Worm (Caenorhabditis elegans) whole organism, young adult: ENCODE results near the gene C27B7.9.
A peak's percentile ranks its signal among the peaks of the same experiment; 100 is the strongest.

Experiments
- B0035.1 ChIP-seq: sonication (generic microtip); optimal IDR thresholded peaks from 2 replicates; lab custom pipeline; 2016; ENCODE audit warnings: missing genetic modification characterization, mild to moderate bottlenecking, missing compliant biosample characterization, missing genotype, missing genetic modification reagents
- B0261.1 ChIP-seq: sonication (generic microtip); optimal IDR thresholded peaks from 2 replicates; lab custom pipeline; 2016; ENCODE audit warnings: mild to moderate bottlenecking, missing genetic modification characterization, moderate library complexity, missing compliant biosample characterization
- D2030.7 ChIP-seq: fragments of 200-800 bp; sonication (Bioruptor generic); IDR thresholded peaks from 2 replicates; pipeline ENCODE4 v1.3.6; 2022; ENCODE audit warnings: missing genetic modification reagents, missing genetic modification characterization, missing compliant biosample characterization
- F49E8.2 ChIP-seq: sonication (generic microtip); optimal IDR thresholded peaks from 3 replicates; lab custom pipeline; 2017; ENCODE audit warnings: missing genetic modification characterization, mild to moderate bottlenecking, missing compliant biosample characterization, antibody characterized with exemption, moderate library complexity; ENCODE audit not compliant: insufficient read depth
- F52B5.7 ChIP-seq: sonication (generic microtip); optimal IDR thresholded peaks from 2 replicates; lab custom pipeline; 2016; ENCODE audit warnings: mild to moderate bottlenecking, missing genetic modification characterization, missing compliant biosample characterization
- F57A8.1 ChIP-seq: fragments of 200-800 bp; sonication (Bioruptor generic); optimal IDR thresholded peaks from 2 replicates; lab custom pipeline; 2018; ENCODE audit warnings: mild to moderate bottlenecking, missing genetic modification characterization, moderate library complexity, missing compliant biosample characterization
- K12H6.12 ChIP-seq: fragments of 200-800 bp; sonication (Bioruptor generic); optimal IDR thresholded peaks from 2 replicates; lab custom pipeline; 2018; ENCODE audit warnings: mild to moderate bottlenecking, missing genetic modification characterization, missing compliant biosample characterization
- aptf-2 ChIP-seq: fragments of 200-800 bp; sonication (Bioruptor generic); conservative IDR thresholded peaks from 2 replicates; pipeline ENCODE4 v1.3.6; 2022; ENCODE audit warnings: missing genetic modification reagents, missing genetic modification characterization, missing compliant biosample characterization
- attf-5 ChIP-seq: fragments of 200-800 bp; sonication (Bioruptor generic); optimal IDR thresholded peaks from 2 replicates; lab custom pipeline; 2018; ENCODE audit warnings: mild to moderate bottlenecking, missing genetic modification characterization, missing compliant biosample characterization
- ccch-3 ChIP-seq: fragments of 200-800 bp; sonication (Bioruptor generic); optimal IDR thresholded peaks from 2 replicates; lab custom pipeline; 2018; ENCODE audit warnings: mild to moderate bottlenecking, missing genetic modification characterization, missing compliant biosample characterization
- cebp-1 ChIP-seq, 2 experiments: fragments of 200-800 bp in 1 of 2; sonication (Bioruptor generic) in 1 of 2; sonication (generic microtip) in 1 of 2; IDR thresholded peaks in 1 of 2; optimal IDR thresholded peaks in 1 of 2; 2 replicates each; pipeline versions ENCODE4 v1.3.6 to Lab custom; 2017 to 2022; ENCODE audit warnings: missing compliant biosample characterization in 2 of 2, missing genetic modification characterization in 2 of 2, mild to moderate bottlenecking in 1 of 2, missing genetic modification reagents in 1 of 2, moderate library complexity in 1 of 2
- ceh-40 ChIP-seq: fragments of 200-800 bp; sonication (Bioruptor generic); IDR thresholded peaks from 2 replicates; pipeline ENCODE4 v1.3.6; 2022; ENCODE audit warnings: missing genetic modification characterization, missing compliant biosample characterization
- dox-1 ChIP-seq: fragments of 200-800 bp; sonication (Bioruptor generic); IDR thresholded peaks from 2 replicates; pipeline ENCODE4 v1.3.6; 2022; ENCODE audit warnings: missing genetic modification reagents, missing genetic modification characterization, missing compliant biosample characterization
- ekl-4 ChIP-seq: fragments of 200-800 bp; sonication (Bioruptor generic); IDR thresholded peaks from 2 replicates; pipeline ENCODE4 v1.3.6; 2022; ENCODE audit warnings: missing genetic modification reagents, missing genetic modification characterization, missing compliant biosample characterization
- him-1 ChIP-seq: sonication (generic microtip); optimal IDR thresholded peaks from 2 replicates; lab custom pipeline; 2016; ENCODE audit warnings: missing genotype, missing genetic modification reagents, missing genetic modification characterization, missing compliant biosample characterization
- hlh-12 ChIP-seq: sonication (generic microtip); optimal IDR thresholded peaks from 2 replicates; lab custom pipeline; 2016; ENCODE audit warnings: missing genetic modification characterization, missing compliant biosample characterization
- hmg-1.2 ChIP-seq: fragments of 200-800 bp; sonication (Bioruptor generic); IDR thresholded peaks from 2 replicates; pipeline ENCODE4 v1.3.6; 2022; ENCODE audit warnings: missing genetic modification reagents, missing genetic modification characterization, missing compliant biosample characterization
- hrde-1 ChIP-seq: sonication (generic microtip); optimal IDR thresholded peaks from 2 replicates; lab custom pipeline; 2016; ENCODE audit warnings: missing genetic modification characterization, mild to moderate bottlenecking, missing compliant biosample characterization, moderate library complexity, missing genotype, missing genetic modification reagents, borderline replicate concordance
- lin-35 ChIP-seq, 3 experiments: fragments of 150-350 bp in 2 of 3; sonication (generic microtip) in 1 of 3; optimal IDR thresholded peaks; 2 replicates each; lab custom pipeline; 2014 to 2018; ENCODE audit warnings: missing biosample characterization in 3 of 3, missing genetic modification characterization in 3 of 3, missing genetic modification reagents in 3 of 3
- lsl-1 ChIP-seq: fragments of 200-800 bp; sonication (Bioruptor generic); optimal IDR thresholded peaks from 2 replicates; lab custom pipeline; 2018; ENCODE audit warnings: mild to moderate bottlenecking, missing genetic modification characterization, moderate library complexity, missing compliant biosample characterization
- lsy-27 ChIP-seq: sonication (generic microtip); optimal IDR thresholded peaks from 2 replicates; lab custom pipeline; 2017; ENCODE audit warnings: missing genetic modification characterization, mild to moderate bottlenecking, missing compliant biosample characterization, antibody characterized with exemption, missing genotype, borderline replicate concordance; ENCODE audit not compliant: insufficient read depth
- madf-8 ChIP-seq: fragments of 200-800 bp; sonication (Bioruptor generic); conservative IDR thresholded peaks from 2 replicates; pipeline ENCODE4 v1.3.6; 2022; ENCODE audit warnings: missing genetic modification reagents, missing genetic modification characterization, missing compliant biosample characterization
- mes-4 ChIP-seq: sonication (generic microtip); optimal IDR thresholded peaks from 2 replicates; lab custom pipeline; 2016; ENCODE audit warnings: missing genotype, missing genetic modification characterization, missing compliant biosample characterization
- pha-4 ChIP-seq: fragments of 150-350 bp; sonication (generic microtip); optimal IDR thresholded peaks from 2 replicates; lab custom pipeline; 2014; ENCODE audit warnings: missing biosample characterization, missing genetic modification reagents, missing genetic modification characterization
- rpc-1 ChIP-seq, 2 experiments: fragments of 150-350 bp in 1 of 2; sonication (generic microtip) in 1 of 2; optimal IDR thresholded peaks; 2 replicates each; lab custom pipeline; 2014 to 2018; ENCODE audit warnings: missing biosample characterization in 1 of 2, missing genetic modification characterization in 1 of 2, missing genetic modification reagents in 1 of 2, missing genotype in 1 of 2
- sdz-38 ChIP-seq: sonication (generic microtip); optimal IDR thresholded peaks from 2 replicates; lab custom pipeline; 2016; ENCODE audit warnings: missing genotype, missing genetic modification characterization, missing compliant biosample characterization
- snpc-3.4 ChIP-seq: sonication (generic microtip); optimal IDR thresholded peaks from 2 replicates; lab custom pipeline; 2017; ENCODE audit warnings: missing genetic modification characterization, mild to moderate bottlenecking, missing compliant biosample characterization, antibody characterized with exemption, moderate library complexity, missing genotype, missing genetic modification reagents
- snpc-4 ChIP-seq, 5 experiments: fragments of 150-350 bp in 1 of 5; sonication (generic microtip) in 4 of 5; optimal IDR thresholded peaks; 2 replicates each; lab custom pipeline; 2014 to 2018; ENCODE audit warnings: missing genetic modification characterization in 5 of 5, missing biosample characterization in 3 of 5, antibody characterized with exemption in 2 of 5, mild to moderate bottlenecking in 2 of 5, missing compliant biosample characterization in 2 of 5, missing genotype in 2 of 5, moderate library complexity in 2 of 5, missing genetic modification reagents in 1 of 5
- unc-130 ChIP-seq: sonication (generic microtip); optimal IDR thresholded peaks from 2 replicates; lab custom pipeline; 2016; ENCODE audit warnings: missing genetic modification reagents, missing genetic modification characterization, missing compliant biosample characterization
- zim-3 ChIP-seq: sonication (generic microtip); optimal IDR thresholded peaks from 2 replicates; lab custom pipeline; 2017; ENCODE audit warnings: mild to moderate bottlenecking, missing genetic modification characterization, moderate library complexity, missing compliant biosample characterization
- ztf-25 ChIP-seq: fragments of 200-800 bp; sonication (Bioruptor generic); IDR thresholded peaks from 2 replicates; pipeline ENCODE4 v1.3.6; 2022; ENCODE audit warnings: missing genetic modification reagents, missing genetic modification characterization, missing compliant biosample characterization
- ztf-26 ChIP-seq: sonication (generic microtip); optimal IDR thresholded peaks from 2 replicates; lab custom pipeline; 2017; ENCODE audit warnings: missing genetic modification characterization, missing compliant biosample characterization

C27B7.9 gene

ce11 chrIV:8906743-8907142, 9.2 kb downstream of the C27B7.9 start, which contains the start of gene C27B7.7:
Gene C27B7.7, plus strand, starts transcription at chrIV:8907043.
- TF ChIP-seq F57A8.1 (GFP tag; lab: Kevin White, UChicago) (no peak), B0261.1 (tag; lab: Kevin White, UChicago) (no peak), F49E8.2 (tag; lab: Kevin White, UChicago) (no peak), K12H6.12 (tag; lab: Kevin White, UChicago) (no peak), pha-4 (tag; lab: Kevin White, UChicago) (no peak), mes-4 (tag; lab: Kevin White, UChicago) (no peak), hmg-1.2 (GFP tag; lab: Robert Waterston, UW) (no peak)

ce11 chrIV:8906164-8906563, 9.7 kb downstream of the C27B7.9 start, which contains the start of gene C27B7.6:
Gene C27B7.6, minus strand, starts transcription at chrIV:8906345.
- TF ChIP-seq ztf-26 (tag; lab: Kevin White, UChicago) (no peak), lin-35 (GFP tag; optimal IDR thresholded peaks at IDR 0.05; lab: Kevin White, UChicago) (no peak), F52B5.7 (no peak), snpc-3.4 (no peak), ztf-25 (GFP tag; lab: Robert Waterston, UW) (no peak), dox-1 (GFP tag; lab: Robert Waterston, UW) (no peak), ceh-40 (GFP tag; lab: Robert Waterston, UW) (no peak), unc-130 (GFP tag; lab: Kevin White, UChicago) (no peak), hlh-12 (tag; lab: Kevin White, UChicago) (no peak), attf-5 (GFP tag; lab: Kevin White, UChicago) (no peak), rpc-1 (optimal IDR thresholded peaks at IDR 0.05; lab: Kevin White, UChicago) (no peak), rpc-1 (tag; optimal IDR thresholded peaks at IDR 0.05; lab: Kevin White, UChicago) (no peak), ekl-4 (GFP tag; lab: Robert Waterston, UW) (no peak), zim-3 (tag; lab: Kevin White, UChicago) (no peak)

ce11 chrIV:8901346-8901745, 14.6 kb downstream of the C27B7.9 start, which contains the start of gene C27B7.5:
Gene C27B7.5, plus strand, starts transcription at chrIV:8901646.
- peak; percentile 9 for TF ChIP-seq snpc-3.4
- TF ChIP-seq ccch-3 (GFP tag; lab: Kevin White, UChicago): no peak
- TF ChIP-seq cebp-1 (GFP tag; IDR thresholded peaks at IDR 0.05; lab: Robert Waterston, UW): no peak
- peak; percentile 31 for TF ChIP-seq cebp-1 (tag; optimal IDR thresholded peaks at IDR 0.05; lab: Kevin White, UChicago)
- TF ChIP-seq snpc-4 (GFP tag; optimal IDR thresholded peaks at IDR 0.05; lab: Kevin White, UChicago): no peak
- TF ChIP-seq snpc-4 (tag; optimal IDR thresholded peaks at IDR 0.05; lab: Kevin White, UChicago): peak in 1 of 4 experiments; percentile 20
- no peak for TF ChIP-seq aptf-2
- no peak for TF ChIP-seq lsy-27
- TF ChIP-seq zim-3 (tag; lab: Kevin White, UChicago): no peak
- TF ChIP-seq D2030.7 (GFP tag; lab: Robert Waterston, UW): 0 out of 2 replicates have a peak, but pooled peaks have one; percentile 17
- TF ChIP-seq sdz-38 (tag; lab: Kevin White, UChicago): no peak
- 0 out of 2 replicates have a peak, but pooled peaks have one; percentile 8 for TF ChIP-seq hmg-1.2 (GFP tag; lab: Robert Waterston, UW)
- TF ChIP-seq him-1 (tag; lab: Kevin White, UChicago): peak; percentile 22
- no peak for TF ChIP-seq B0035.1 (tag; lab: Kevin White, UChicago)
- no peak for TF ChIP-seq madf-8
- no peak for TF ChIP-seq F57A8.1 (GFP tag; lab: Kevin White, UChicago)
- peak; percentile 35 for TF ChIP-seq hrde-1 (tag; lab: Kevin White, UChicago)
- peak; percentile 5 for TF ChIP-seq lsl-1 (GFP tag; lab: Kevin White, UChicago)
